Fruit fly (Drosophila melanogaster) whole organism, prepupa: Measurements from ENCODE around the gene CG11760.

Source experiments
- CG1621 ChIP-seq: fragments of 200-800 bp; sonication (Bioruptor generic); optimal IDR thresholded peaks from 3 replicates; lab custom pipeline; 2018; ENCODE audit warnings: missing biosample characterization, mild to moderate bottlenecking, missing genetic modification characterization
- Eip75B ChIP-seq: fragments of 200-800 bp; sonication (Bioruptor generic); optimal IDR thresholded peaks from 3 replicates; lab custom pipeline; 2016; ENCODE audit warnings: missing biosample characterization, missing genetic modification characterization
- cyc ChIP-seq: fragments of 200-800 bp; sonication (Bioruptor generic); optimal IDR thresholded peaks from 3 replicates; lab custom pipeline; 2016; ENCODE audit warnings: missing biosample characterization, missing genetic modification characterization

DNA sequence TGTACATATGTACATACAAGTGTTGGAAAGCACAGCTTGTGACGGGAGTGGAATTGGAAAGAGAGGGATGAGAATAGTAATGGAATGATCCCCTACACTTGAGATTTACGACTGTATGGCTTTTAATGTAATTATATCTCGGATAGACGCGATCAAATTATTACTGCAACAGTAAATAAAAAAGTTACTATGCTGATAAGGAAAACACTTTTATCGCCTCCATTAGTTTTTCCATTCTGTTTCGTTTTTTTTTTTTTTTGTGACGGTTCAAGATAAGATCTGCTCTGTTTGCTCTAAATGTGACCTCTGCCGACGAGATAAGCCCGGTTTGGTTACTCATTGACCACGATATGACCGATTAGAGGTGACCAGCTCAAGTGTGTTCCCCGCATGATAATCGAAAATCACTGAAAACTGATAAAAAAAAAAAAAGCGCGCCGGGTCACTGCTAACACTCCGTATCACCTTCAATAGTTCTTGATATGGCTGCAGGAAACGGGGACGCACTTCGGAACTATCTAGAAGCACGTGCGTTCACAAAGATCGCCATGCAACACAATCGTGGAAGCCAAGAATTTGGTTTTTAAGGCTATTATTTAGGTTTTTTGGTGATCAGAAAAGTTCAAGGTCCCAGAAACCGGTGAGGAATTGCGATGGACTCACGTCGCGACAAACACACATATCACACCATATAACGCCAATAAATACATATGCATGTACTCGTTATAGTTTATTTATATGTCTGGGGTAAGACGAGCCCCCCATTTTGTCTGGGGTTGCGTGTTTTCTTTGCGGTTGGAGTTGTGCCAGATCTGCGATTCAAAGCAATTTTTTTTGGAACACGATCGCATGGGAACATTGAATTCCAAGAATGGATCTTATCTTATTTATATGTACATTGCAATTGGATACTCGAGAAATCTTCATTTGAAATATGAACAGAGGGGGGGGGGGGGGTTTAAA is 48.2 kb upstream of the CG11760 start, which contains the start of gene p:
- peak; percentile 60 for TF ChIP-seq cyc (GFP tag; lab: Kevin White, UChicago)
- TF ChIP-seq Eip75B = peak; percentile 58
- TF ChIP-seq CG1621 (tag; lab: Kevin White, UChicago) = peak; percentile 5
